Fruit fly (Drosophila melanogaster): Measurements from ENCODE around the gene CG13086.

Gene CG13086

dm6 chr2L:19364075-19364474 lies at the start of gene CG13086:
TSS of gene CG13086 (plus strand) at chr2L:19364375.
- TF ChIP-seq gl (tag; optimal IDR thresholded peaks at IDR 0.05) (no peak), fd96Ca (GFP tag; IDR thresholded peaks at IDR 0.05) (no peak), CG15710 (tag; optimal IDR thresholded peaks at IDR 0.05) (no peak)

- TF ChIP-seq rn (GFP tag; IDR thresholded peaks at IDR 0.05), result no peak
- TF ChIP-seq CG12605 (GFP tag; IDR thresholded peaks at IDR 0.05), result peak; percentile 31; the same call in 1 of the 2 replicates
- TF ChIP-seq Ets98B (GFP tag; IDR thresholded peaks at IDR 0.05), result no peak
- TF ChIP-seq CG15710 (tag; optimal IDR thresholded peaks at IDR 0.05), result peak; percentile 76
- TF ChIP-seq CG32121 (GFP tag; IDR thresholded peaks at IDR 0.05), result no peak
- peak; percentile 76 for TF ChIP-seq CG9948 (tag; optimal IDR thresholded peaks at IDR 0.05)
- TF ChIP-seq D1 (tag; optimal IDR thresholded peaks at IDR 0.05), result peak; percentile 31
- peak; percentile 68 for TF ChIP-seq CG17806 (tag; optimal IDR thresholded peaks at IDR 0.05)
- TF ChIP-seq Pif1B (GFP tag; optimal IDR thresholded peaks at IDR 0.05), result peak; percentile 79
- peak; percentile 1 for TF ChIP-seq gl (tag; optimal IDR thresholded peaks at IDR 0.05)
- TF ChIP-seq CG4496 (GFP tag; IDR thresholded peaks at IDR 0.05), result peak; percentile 23; the same call in 1 of the 3 replicates
- peak; percentile 69 for TF ChIP-seq CG8301 (tag; optimal IDR thresholded peaks at IDR 0.05)
- TF ChIP-seq EcR (GFP tag; optimal IDR thresholded peaks at IDR 0.05), result no peak
- peak; percentile 66 for TF ChIP-seq CG34367 (tag; optimal IDR thresholded peaks at IDR 0.05)
- TF ChIP-seq CG8159 (tag; optimal IDR thresholded peaks at IDR 0.05), result peak; percentile 80
- 0 out of 3 replicates have a peak, but pooled peaks have one; percentile 20 for TF ChIP-seq fd96Ca (GFP tag; IDR thresholded peaks at IDR 0.05)
- peak; percentile 8 for TF ChIP-seq Snoo (tag; optimal IDR thresholded peaks at IDR 0.05)
- peak; percentile 83 for TF ChIP-seq CG14655 (GFP tag; optimal IDR thresholded peaks at IDR 0.05)
- no peak for TF ChIP-seq CG10348 (GFP tag; IDR thresholded peaks at IDR 0.05)
- TF ChIP-seq CG13204 (GFP tag; optimal IDR thresholded peaks at IDR 0.05), result no peak
- TF ChIP-seq Pif1A (GFP tag; optimal IDR thresholded peaks at IDR 0.05), result peak; percentile 73
These were observed 49.6 kb upstream of the CG13086 start for dm6 chr2L:19314589-19314988.

dm6 chr2L:19317778-19318177 lies 46.4 kb upstream of the CG13086 start:
- TF ChIP-seq D1 (tag; optimal IDR thresholded peaks at IDR 0.05) (no peak), CG34367 (tag; optimal IDR thresholded peaks at IDR 0.05) (no peak), CG10348 (GFP tag; IDR thresholded peaks at IDR 0.05) (no peak), CG13204 (GFP tag; optimal IDR thresholded peaks at IDR 0.05) (no peak), Ets98B (GFP tag; IDR thresholded peaks at IDR 0.05) (peak; percentile 23; the same call in 1 of the 2 replicates), Pif1B (GFP tag; optimal IDR thresholded peaks at IDR 0.05) (peak; percentile 34), CG17806 (tag; optimal IDR thresholded peaks at IDR 0.05) (peak; percentile 51), rn (GFP tag; IDR thresholded peaks at IDR 0.05) (no peak), gl (tag; optimal IDR thresholded peaks at IDR 0.05) (no peak), Snoo (tag; optimal IDR thresholded peaks at IDR 0.05) (no peak), CG32121 (GFP tag; IDR thresholded peaks at IDR 0.05) (no peak), Pif1A (GFP tag; optimal IDR thresholded peaks at IDR 0.05) (peak; percentile 47), CG9948 (tag; optimal IDR thresholded peaks at IDR 0.05) (peak; percentile 60), CG14655 (GFP tag; optimal IDR thresholded peaks at IDR 0.05) (peak; percentile 85), CG15710 (tag; optimal IDR thresholded peaks at IDR 0.05) (peak; percentile 34), CG8159 (tag; optimal IDR thresholded peaks at IDR 0.05) (peak; percentile 40), fd96Ca (GFP tag; IDR thresholded peaks at IDR 0.05) (no peak), EcR (GFP tag; optimal IDR thresholded peaks at IDR 0.05) (no peak), CG8301 (tag; optimal IDR thresholded peaks at IDR 0.05) (peak; percentile 78)

dm6 chr2L:19319334-19319733 lies 44.8 kb upstream of the CG13086 start:
- TF ChIP-seq CG34367 (tag; optimal IDR thresholded peaks at IDR 0.05), result no peak
- TF ChIP-seq CG8301 (tag; optimal IDR thresholded peaks at IDR 0.05), result no peak
- TF ChIP-seq CG9948 (tag; optimal IDR thresholded peaks at IDR 0.05), result no peak
- TF ChIP-seq Pif1B (GFP tag; optimal IDR thresholded peaks at IDR 0.05), result no peak
- no peak for TF ChIP-seq EcR (GFP tag; optimal IDR thresholded peaks at IDR 0.05)
- no peak for TF ChIP-seq CG15710 (tag; optimal IDR thresholded peaks at IDR 0.05)
- TF ChIP-seq D1 (tag; optimal IDR thresholded peaks at IDR 0.05), result no peak
- TF ChIP-seq gl (tag; optimal IDR thresholded peaks at IDR 0.05), result no peak
- no peak for TF ChIP-seq CG10348 (GFP tag; IDR thresholded peaks at IDR 0.05)
- no peak for TF ChIP-seq Ets98B (GFP tag; IDR thresholded peaks at IDR 0.05)
- TF ChIP-seq rn (GFP tag; IDR thresholded peaks at IDR 0.05), result no peak
- no peak for TF ChIP-seq Snoo (tag; optimal IDR thresholded peaks at IDR 0.05)
- TF ChIP-seq CG4496 (GFP tag; IDR thresholded peaks at IDR 0.05), result no peak
- no peak for TF ChIP-seq CG13204 (GFP tag; optimal IDR thresholded peaks at IDR 0.05)
- no peak for TF ChIP-seq CG12605 (GFP tag; IDR thresholded peaks at IDR 0.05)
- no peak for TF ChIP-seq CG32121 (GFP tag; IDR thresholded peaks at IDR 0.05)
- TF ChIP-seq CG8159 (tag; optimal IDR thresholded peaks at IDR 0.05), result no peak
- TF ChIP-seq CG17806 (tag; optimal IDR thresholded peaks at IDR 0.05), result no peak
- TF ChIP-seq Pif1A (GFP tag; optimal IDR thresholded peaks at IDR 0.05), result no peak
- no peak for TF ChIP-seq CG14655 (GFP tag; optimal IDR thresholded peaks at IDR 0.05)

- TF ChIP-seq CG32121 (GFP tag; IDR thresholded peaks at IDR 0.05) (no peak), CG10348 (GFP tag; IDR thresholded peaks at IDR 0.05) (no peak), CG13204 (GFP tag; optimal IDR thresholded peaks at IDR 0.05) (no peak), CG15710 (tag; optimal IDR thresholded peaks at IDR 0.05) (no peak), gl (tag; optimal IDR thresholded peaks at IDR 0.05) (no peak), CG8159 (tag; optimal IDR thresholded peaks at IDR 0.05) (no peak), CG4496 (GFP tag; IDR thresholded peaks at IDR 0.05) (no peak), CG34367 (tag; optimal IDR thresholded peaks at IDR 0.05) (no peak), EcR (GFP tag; optimal IDR thresholded peaks at IDR 0.05) (no peak), D1 (tag; optimal IDR thresholded peaks at IDR 0.05) (no peak), CG14655 (GFP tag; optimal IDR thresholded peaks at IDR 0.05) (no peak), Pif1B (GFP tag; optimal IDR thresholded peaks at IDR 0.05) (no peak), CG9948 (tag; optimal IDR thresholded peaks at IDR 0.05) (no peak), fd96Ca (GFP tag; IDR thresholded peaks at IDR 0.05) (no peak), rn (GFP tag; IDR thresholded peaks at IDR 0.05) (no peak), CG17806 (tag; optimal IDR thresholded peaks at IDR 0.05) (no peak), Ets98B (GFP tag; IDR thresholded peaks at IDR 0.05) (no peak), CG12605 (GFP tag; IDR thresholded peaks at IDR 0.05) (no peak), CG8301 (tag; optimal IDR thresholded peaks at IDR 0.05) (no peak)
These were observed 43.2 kb upstream of the CG13086 start for dm6 chr2L:19320787-19321593.
